Worm (Caenorhabditis elegans) whole organism, L4 larva: ENCODE results near the gene R04D3.3.

ENCODE experiments used
- T20F7.1 ChIP-seq: fragments of 200-800 bp; sonication (Bioruptor generic); optimal IDR thresholded peaks from 2 replicates; lab custom pipeline; 2018; ENCODE audit warnings: mild to moderate bottlenecking, missing genetic modification characterization, missing compliant biosample characterization
- jun-1 ChIP-seq: fragments of 150-350 bp; optimal IDR thresholded peaks from 2 replicates; lab custom pipeline; 2014; ENCODE audit warnings: missing biosample characterization, missing genetic modification reagents, missing genetic modification characterization
- mep-1 ChIP-seq: fragments of 150-350 bp; sonication (generic microtip); optimal IDR thresholded peaks from 3 replicates; lab custom pipeline; 2014; ENCODE audit warnings: missing biosample characterization, missing genetic modification characterization
- nhr-237 ChIP-seq: sonication (generic microtip); optimal IDR thresholded peaks from 2 replicates; lab custom pipeline; 2017; ENCODE audit warnings: missing biosample characterization, missing genetic modification characterization
- zip-2 ChIP-seq: fragments of 150-350 bp; optimal IDR thresholded peaks from 2 replicates; lab custom pipeline; 2014; ENCODE audit warnings: missing biosample characterization, missing genetic modification characterization

- TF ChIP-seq nhr-237 (tag; lab: Kevin White, UChicago) (no peak), zip-2 (tag; lab: Kevin White, UChicago) (no peak), T20F7.1 (GFP tag; lab: Kevin White, UChicago) (no peak), jun-1 (tag; lab: Kevin White, UChicago) (no peak), mep-1 (tag; lab: Kevin White, UChicago) (no peak)
Measured at ce11 chrX:13288715-13289114, 1.7 kb downstream of the R04D3.3 start, which contains the start of gene R04D3.4.
